Fruit fly (Drosophila melanogaster) whole organism, prepupa: ENCODE results near the gene Ugt35A1.
A peak's percentile ranks its signal among the peaks of the same experiment; 100 is the strongest.

ENCODE experiments used
- Blimp-1 ChIP-seq: fragments of 200-800 bp; sonication (Bioruptor generic); optimal IDR thresholded peaks from 3 replicates; lab custom pipeline; 2017; ENCODE audit warnings: missing biosample characterization, missing genetic modification characterization, mild to moderate bottlenecking, moderate library complexity, missing genetic modification reagents
- CG10669 ChIP-seq: fragments of 200-800 bp; sonication (Bioruptor generic); optimal IDR thresholded peaks from 3 replicates; lab custom pipeline; 2018; ENCODE audit warnings: missing biosample characterization, mild to moderate bottlenecking, missing genetic modification characterization, moderate library complexity
- CG11902 ChIP-seq: fragments of 200-800 bp; sonication (Bioruptor generic); optimal IDR thresholded peaks from 3 replicates; lab custom pipeline; 2016; ENCODE audit warnings: missing biosample characterization, missing genetic modification characterization
- CG16779 ChIP-seq: fragments of 200-800 bp; sonication (Bioruptor generic); optimal IDR thresholded peaks from 3 replicates; lab custom pipeline; 2017; ENCODE audit warnings: missing biosample characterization, mild to moderate bottlenecking, missing genetic modification characterization
- CG3032 ChIP-seq: fragments of 200-800 bp; optimal IDR thresholded peaks from 2 replicates; lab custom pipeline; 2019; ENCODE audit warnings: missing biosample characterization, mild to moderate bottlenecking, missing genetic modification characterization, moderate library complexity
- CG4318 ChIP-seq: fragments of 200-800 bp; sonication (Bioruptor generic); optimal IDR thresholded peaks from 3 replicates; lab custom pipeline; 2017; ENCODE audit warnings: missing biosample characterization, mild to moderate bottlenecking, missing genetic modification characterization
- CG6163 ChIP-seq: fragments of 200-800 bp; sonication (Bioruptor generic); IDR thresholded peaks from 3 replicates; pipeline ENCODE4 v1.3.6; 2022; ENCODE audit warnings: missing biosample characterization, missing genetic modification characterization
- CG7368 ChIP-seq: fragments of 200-800 bp; sonication (Bioruptor generic); optimal IDR thresholded peaks from 3 replicates; lab custom pipeline; 2016; ENCODE audit warnings: missing biosample characterization, missing genetic modification characterization
- CG9139 ChIP-seq: fragments of 200-800 bp; sonication (Bioruptor generic); optimal IDR thresholded peaks from 3 replicates; lab custom pipeline; 2017; ENCODE audit warnings: missing biosample characterization, mild to moderate bottlenecking, missing genetic modification characterization
- Met ChIP-seq: fragments of 200-800 bp; sonication (Bioruptor generic); optimal IDR thresholded peaks from 3 replicates; lab custom pipeline; 2016; ENCODE audit warnings: missing biosample characterization, missing genetic modification characterization
- Sox102F ChIP-seq: fragments of 200-800 bp; sonication (Bioruptor generic); optimal IDR thresholded peaks from 2 replicates; lab custom pipeline; 2016; ENCODE audit warnings: missing biosample characterization, mild to moderate bottlenecking, missing genetic modification characterization
- acj6 ChIP-seq: fragments of 200-800 bp; sonication (Bioruptor generic); optimal IDR thresholded peaks from 3 replicates; lab custom pipeline; 2016; ENCODE audit warnings: missing biosample characterization, missing genetic modification characterization
- lz ChIP-seq: fragments of 200-800 bp; sonication (Bioruptor generic); optimal IDR thresholded peaks from 3 replicates; lab custom pipeline; 2016; ENCODE audit warnings: missing biosample characterization, missing genetic modification characterization
- svp ChIP-seq: fragments of 200-800 bp; sonication (Bioruptor generic); peaks from one replicate; lab custom pipeline; 2016; ENCODE audit warnings: missing biosample characterization, missing genetic modification characterization
- vri ChIP-seq: fragments of 200-800 bp; sonication (Bioruptor generic); optimal IDR thresholded peaks from 3 replicates; lab custom pipeline; 2016; ENCODE audit warnings: missing biosample characterization, mild to moderate bottlenecking, missing genetic modification characterization

Ugt35A1 gene

DNA sequence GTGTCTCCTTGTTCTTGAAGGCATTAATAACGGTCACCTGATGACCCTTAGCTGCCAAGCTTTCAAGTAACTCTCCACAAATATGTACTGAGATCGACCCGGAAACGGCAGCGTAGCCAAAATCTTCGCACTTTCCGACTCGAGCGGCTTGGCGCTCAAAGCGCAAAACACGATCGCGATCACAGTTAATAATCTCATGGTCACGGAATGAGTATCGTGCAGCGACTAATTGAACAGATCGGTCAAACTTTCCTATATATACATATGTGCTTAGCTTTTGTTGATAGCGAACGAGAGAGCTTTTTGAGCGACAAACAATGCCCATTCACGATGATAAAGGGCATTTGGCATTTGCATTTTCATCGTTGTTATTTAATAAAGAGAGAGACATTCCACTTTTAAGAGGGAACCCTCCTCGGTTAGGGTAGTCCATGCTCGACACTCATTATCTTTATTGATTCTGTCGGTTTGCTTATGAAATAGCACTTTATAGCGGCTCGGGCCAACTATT lies 44.3 kb downstream of the Ugt35A1 start, which contains the start of gene Ugt35C1:
Gene Ugt35C1, minus strand, starts transcription at position 213 of the 511 bp plus-strand sequence.
- TF ChIP-seq acj6 (GFP tag; lab: Kevin White, UChicago) (no peak), Sox102F (no peak), svp (GFP tag; lab: Kevin White, UChicago) (peak; percentile 33)

DNA sequence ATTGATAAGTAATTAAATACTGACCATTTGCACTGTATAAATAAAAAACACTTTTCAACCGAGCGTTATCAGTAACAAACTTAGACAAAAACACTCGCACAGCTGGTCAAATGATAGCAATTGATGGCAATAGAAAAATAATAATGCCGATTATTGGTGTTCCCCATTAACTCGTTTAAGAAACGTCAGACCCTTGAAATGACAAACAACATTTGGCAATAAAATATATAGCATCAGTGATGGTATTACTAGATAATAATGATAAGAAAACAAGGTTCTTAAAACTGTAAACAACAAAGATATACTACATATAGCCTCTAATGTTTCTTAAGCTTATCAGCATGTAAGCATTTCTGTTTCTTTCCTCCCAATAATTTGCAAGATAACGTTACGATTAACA lies 46.1 kb downstream of the Ugt35A1 start:
- TF ChIP-seq CG16779 (tag; lab: Kevin White, UChicago) (no peak), CG10669 (GFP tag; lab: Kevin White, UChicago) (no peak), vri (GFP tag; lab: Kevin White, UChicago) (no peak), CG6163 (GFP tag; lab: Robert Waterston, UW) (no peak), Met (GFP tag; lab: Kevin White, UChicago) (no peak), CG11902 (GFP tag; lab: Kevin White, UChicago) (no peak), CG4318 (GFP tag; lab: Kevin White, UChicago) (no peak), lz (no peak), acj6 (GFP tag; lab: Kevin White, UChicago) (no peak), CG3032 (tag; lab: Kevin White, UChicago) (no peak), CG9139 (no peak), CG7368 (GFP tag; lab: Kevin White, UChicago) (no peak), Blimp-1 (no peak)
